Fruit fly (Drosophila melanogaster) whole organism, wandering third instar larva: ENCODE results near the gene CG11134.
A peak's percentile ranks its signal among the peaks of the same experiment; 100 is the strongest.

Experiments used
- Abd-B ChIP-seq: fragments of >200 bp; optimal IDR thresholded peaks from 2 replicates; lab custom pipeline; 2017; ENCODE audit warnings: missing biosample characterization, missing genetic modification characterization
- CG32264 ChIP-seq: fragments of 200-800 bp; sonication (Bioruptor generic); optimal IDR thresholded peaks from 2 replicates; lab custom pipeline; 2016; ENCODE audit warnings: missing biosample characterization, missing genetic modification characterization
- CG9705 ChIP-seq: fragments of 200-800 bp; sonication (Bioruptor generic); optimal IDR thresholded peaks from 2 replicates; lab custom pipeline; 2018; ENCODE audit warnings: missing biosample characterization, mild to moderate bottlenecking, missing genetic modification characterization
- CrebA ChIP-seq: fragments of 200-800 bp; sonication (Bioruptor generic); optimal IDR thresholded peaks from 2 replicates; lab custom pipeline; 2016; ENCODE audit warnings: missing biosample characterization, mild to moderate bottlenecking, missing genetic modification characterization, borderline replicate concordance
- Dfd ChIP-seq: fragments of >200 bp; optimal IDR thresholded peaks from 2 replicates; lab custom pipeline; 2017; ENCODE audit warnings: missing biosample characterization, missing genetic modification characterization
- Dif ChIP-seq: fragments of 200-275, 200-300 bp; sonication (Bioruptor generic); optimal IDR thresholded peaks from 2 replicates; lab custom pipeline; 2018; ENCODE audit warnings: missing biosample characterization, missing genetic modification characterization; ENCODE audit not compliant: partially characterized antibody
- GATAd ChIP-seq: sonication (Bioruptor generic); optimal IDR thresholded peaks from 2 replicates; lab custom pipeline; 2016; ENCODE audit warnings: missing biosample characterization, missing genetic modification characterization
- HLH106 ChIP-seq: fragments of 200-800 bp; optimal IDR thresholded peaks from 3 replicates; lab custom pipeline; 2019; ENCODE audit warnings: missing biosample characterization, mild to moderate bottlenecking, missing genetic modification characterization, moderate library complexity
- Hnf4 ChIP-seq: fragments of 200-800 bp; sonication (Bioruptor generic); optimal IDR thresholded peaks from 2 replicates; lab custom pipeline; 2016; ENCODE audit warnings: missing biosample characterization, mild to moderate bottlenecking, missing genetic modification characterization
- Hr78 ChIP-seq: fragments of >200 bp; optimal IDR thresholded peaks from 2 replicates; lab custom pipeline; 2017; ENCODE audit warnings: missing biosample characterization, missing genetic modification characterization
- Hr83 ChIP-seq: fragments of 200-300 bp; sonication (Bioruptor generic); optimal IDR thresholded peaks from 2 replicates; lab custom pipeline; 2016; ENCODE audit warnings: missing biosample characterization, mild to moderate bottlenecking, missing genetic modification characterization, moderate library complexity; ENCODE audit not compliant: poor library complexity, severe bottlenecking
- Jra ChIP-seq: sonication (Bioruptor generic); optimal IDR thresholded peaks from 2 replicates; lab custom pipeline; 2016; ENCODE audit warnings: missing biosample characterization, missing genetic modification characterization
- Mio ChIP-seq: sonication (Bioruptor generic); optimal IDR thresholded peaks from 2 replicates; lab custom pipeline; 2016; ENCODE audit warnings: missing biosample characterization, missing genetic modification characterization
- Myc ChIP-seq: fragments of >200 bp; optimal IDR thresholded peaks from 2 replicates; lab custom pipeline; 2017
- N ChIP-seq: fragments of >200 bp; optimal IDR thresholded peaks from 2 replicates; lab custom pipeline; 2018; ENCODE audit warnings: missing biosample characterization, missing external identifiers, missing genetic modification characterization
- OdsH ChIP-seq: fragments of 200-800 bp; sonication (Bioruptor generic); optimal IDR thresholded peaks from 2 replicates; lab custom pipeline; 2016; ENCODE audit warnings: missing biosample characterization, mild to moderate bottlenecking, missing genetic modification characterization
- Rel ChIP-seq, 2 experiments: fragments of 200-800 bp; sonication (Bioruptor generic) in 1 of 2; optimal IDR thresholded peaks; 2 replicates in 1 of 2; 3 replicates in 1 of 2; lab custom pipeline; 2016 to 2019; ENCODE audit warnings: mild to moderate bottlenecking in 2 of 2, missing biosample characterization in 2 of 2, missing genetic modification characterization in 2 of 2, moderate library complexity in 1 of 2
- Sp1 ChIP-seq: fragments of 200-800 bp; sonication (Bioruptor generic); optimal IDR thresholded peaks from 3 replicates; lab custom pipeline; 2019; ENCODE audit warnings: missing biosample characterization, mild to moderate bottlenecking, missing genetic modification characterization, moderate library complexity
- Vsx2 ChIP-seq: fragments of 200-300, 225-300 bp; sonication (Bioruptor generic); optimal IDR thresholded peaks from 2 replicates; lab custom pipeline; 2018; ENCODE audit warnings: missing biosample characterization, missing genetic modification characterization; ENCODE audit not compliant: partially characterized antibody
- br ChIP-seq: fragments of 200-800 bp; sonication (Bioruptor generic); optimal IDR thresholded peaks from 2 replicates; lab custom pipeline; 2016; ENCODE audit warnings: missing biosample characterization, missing genetic modification characterization
- brk ChIP-seq: fragments of 200-800 bp; sonication (Bioruptor generic); optimal IDR thresholded peaks from 2 replicates; lab custom pipeline; 2016; ENCODE audit warnings: missing biosample characterization, mild to moderate bottlenecking, missing genetic modification characterization
- dl ChIP-seq, 2 experiments: fragments of 175-275, 200-275 bp in 1 of 2; fragments of 200-275 bp in 1 of 2; sonication (Bioruptor generic); optimal IDR thresholded peaks; lab custom pipeline; 2018; ENCODE audit warnings: mild to moderate bottlenecking in 2 of 2, missing biosample characterization in 2 of 2, missing genetic modification characterization in 2 of 2, moderate library complexity in 2 of 2; ENCODE audit not compliant: partially characterized antibody in 2 of 2, insufficient read depth in 1 of 2
- dmrt93B ChIP-seq: fragments of 200-800 bp; sonication (Bioruptor generic); optimal IDR thresholded peaks from 2 replicates; lab custom pipeline; 2018; ENCODE audit warnings: missing biosample characterization, mild to moderate bottlenecking, missing genetic modification characterization
- dsf ChIP-seq: sonication (Bioruptor generic); optimal IDR thresholded peaks from 2 replicates; lab custom pipeline; 2016; ENCODE audit warnings: missing biosample characterization, missing genetic modification characterization, borderline replicate concordance
- ey ChIP-seq: fragments of 200-800 bp; sonication (Bioruptor generic); optimal IDR thresholded peaks from 2 replicates; lab custom pipeline; 2016; ENCODE audit warnings: missing biosample characterization, missing genetic modification characterization
- foxo ChIP-seq, 2 experiments: fragments of 200-800 bp; sonication (Bioruptor generic); optimal IDR thresholded peaks; 2 replicates in 1 of 2; 3 replicates in 1 of 2; lab custom pipeline; 2016 to 2017; ENCODE audit warnings: missing biosample characterization in 2 of 2, missing genetic modification characterization in 2 of 2
- fru ChIP-seq: fragments of 200-800 bp; sonication (Bioruptor generic); optimal IDR thresholded peaks from 3 replicates; lab custom pipeline; 2016; ENCODE audit warnings: missing biosample characterization, mild to moderate bottlenecking, missing genetic modification characterization
- h ChIP-seq: fragments of 200-800 bp; sonication (Bioruptor generic); optimal IDR thresholded peaks from 3 replicates; lab custom pipeline; 2016; ENCODE audit warnings: missing biosample characterization, mild to moderate bottlenecking, missing genetic modification characterization
- jim ChIP-seq: fragments of 175-275, 200-325 bp; sonication (Bioruptor generic); optimal IDR thresholded peaks from 2 replicates; lab custom pipeline; 2016; ENCODE audit warnings: missing biosample characterization, mild to moderate bottlenecking, missing genetic modification characterization
- lola ChIP-seq: fragments of >200 bp; optimal IDR thresholded peaks from 2 replicates; lab custom pipeline; 2017; ENCODE audit warnings: missing biosample characterization, missing genetic modification characterization
- pan ChIP-seq: fragments of >200 bp; optimal IDR thresholded peaks from 2 replicates; lab custom pipeline; 2017
- psq ChIP-seq: fragments of 200-800 bp; sonication (Bioruptor generic); optimal IDR thresholded peaks from 3 replicates; lab custom pipeline; 2017; ENCODE audit warnings: missing biosample characterization, mild to moderate bottlenecking, missing genetic modification characterization, moderate library complexity
- rgr ChIP-seq: fragments of 200-800 bp; sonication (Bioruptor generic); optimal IDR thresholded peaks from 3 replicates; lab custom pipeline; 2016; ENCODE audit warnings: missing biosample characterization, mild to moderate bottlenecking, missing genetic modification characterization
- sage ChIP-seq: fragments of 200-800 bp; sonication (Bioruptor generic); optimal IDR thresholded peaks from 2 replicates; lab custom pipeline; 2016; ENCODE audit warnings: missing biosample characterization, mild to moderate bottlenecking, missing genetic modification characterization
- sv ChIP-seq: fragments of 200-800 bp; sonication (Bioruptor generic); optimal IDR thresholded peaks from 3 replicates; lab custom pipeline; 2016; ENCODE audit warnings: missing biosample characterization, missing genetic modification characterization
- tai ChIP-seq: sonication (Bioruptor generic); optimal IDR thresholded peaks from 2 replicates; lab custom pipeline; 2016; ENCODE audit warnings: missing biosample characterization, missing genetic modification characterization
- usp ChIP-seq: fragments of >200 bp; optimal IDR thresholded peaks from 2 replicates; lab custom pipeline; 2017; ENCODE audit warnings: missing biosample characterization, missing genetic modification characterization
- woc ChIP-seq: sonication (Bioruptor generic); optimal IDR thresholded peaks from 2 replicates; lab custom pipeline; 2016; ENCODE audit warnings: missing biosample characterization, mild to moderate bottlenecking, missing genetic modification characterization

Gene CG11134

DNA sequence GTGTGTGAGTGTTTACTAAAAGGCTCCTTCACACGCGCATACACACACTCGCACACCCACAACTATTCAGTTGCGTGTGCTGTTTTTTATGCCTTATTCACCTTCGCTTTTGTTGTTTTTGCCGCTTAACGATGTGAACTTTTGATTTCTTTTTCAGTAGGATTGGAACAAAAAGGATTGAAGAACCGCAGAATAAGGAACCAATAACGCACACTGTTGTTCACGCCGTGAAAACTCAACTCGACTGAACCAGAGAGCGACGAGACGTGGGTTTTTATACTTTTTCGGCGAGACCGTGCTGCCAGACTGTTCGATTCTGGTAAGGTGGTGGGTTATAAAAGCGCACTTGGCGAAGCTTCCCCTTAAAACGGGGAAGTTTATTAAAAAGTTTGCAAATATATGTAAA, 17.4 kb downstream of the CG11134 start, which contains the start of gene Pdcd4:
TSS of gene Pdcd4 (minus strand) at position 255 of the 406 bp plus-strand sequence.
- TF ChIP-seq OdsH = no peak
- TF ChIP-seq woc = no peak
- no peak for TF ChIP-seq dmrt93B (GFP tag; lab: Kevin White, UChicago)
- TF ChIP-seq CrebA (GFP tag; lab: Kevin White, UChicago) = no peak
- TF ChIP-seq Hnf4 (GFP tag; lab: Kevin White, UChicago) = no peak
- TF ChIP-seq Sp1 = peak; percentile 45
- TF ChIP-seq HLH106 (tag; lab: Kevin White, UChicago) = no peak
- TF ChIP-seq pan = no peak
- TF ChIP-seq GATAd (GFP tag; lab: Kevin White, UChicago) = no peak
- TF ChIP-seq dsf (GFP tag; lab: Kevin White, UChicago) = no peak
- no peak for TF ChIP-seq jim (GFP tag; lab: Kevin White, UChicago)
- TF ChIP-seq Dif (GFP tag; lab: Kevin White, UChicago) = peak; percentile 8
- TF ChIP-seq psq (GFP tag; lab: Kevin White, UChicago) = no peak
- no peak for TF ChIP-seq CG32264 (GFP tag; lab: Kevin White, UChicago)
- TF ChIP-seq N (GFP tag; lab: Kevin White, UChicago) = no peak
- TF ChIP-seq rgr = peak; percentile 15
- TF ChIP-seq Dfd (GFP tag; lab: Kevin White, UChicago) = no peak
- TF ChIP-seq sv (GFP tag; lab: Kevin White, UChicago) = no peak
- no peak for TF ChIP-seq Jra (GFP tag; lab: Kevin White, UChicago)
- TF ChIP-seq h (GFP tag; lab: Kevin White, UChicago) = peak; percentile 11
- no peak for TF ChIP-seq sage
- TF ChIP-seq brk (GFP tag; lab: Kevin White, UChicago) = no peak
- TF ChIP-seq Myc = no peak
- TF ChIP-seq Rel (GFP tag; optimal IDR thresholded peaks at IDR 0.05; lab: Kevin White, UChicago) = no peak
- peak; percentile 97 for TF ChIP-seq Rel (tag; optimal IDR thresholded peaks at IDR 0.05; lab: Kevin White, UChicago)
- no peak for TF ChIP-seq CG9705
- no peak for TF ChIP-seq Mio (GFP tag; lab: Kevin White, UChicago)
- no peak for TF ChIP-seq foxo (GFP tag; optimal IDR thresholded peaks at IDR 0.05; lab: Kevin White, UChicago)
- no peak for TF ChIP-seq dl (GFP tag; optimal IDR thresholded peaks at IDR 0.05; lab: Kevin White, UChicago; ENCODE audit: insufficient read depth in 1 of 2, partially characterized antibody in 2 of 2)
- TF ChIP-seq lola (GFP tag; lab: Kevin White, UChicago) = no peak
- TF ChIP-seq br (GFP tag; lab: Kevin White, UChicago) = peak; percentile 31
- peak; percentile 10 for TF ChIP-seq fru
- no peak for TF ChIP-seq Hr78 (GFP tag; lab: Kevin White, UChicago)
- TF ChIP-seq usp (GFP tag; lab: Kevin White, UChicago) = no peak
- no peak for TF ChIP-seq tai (GFP tag; lab: Kevin White, UChicago)
- TF ChIP-seq Abd-B (GFP tag; lab: Kevin White, UChicago) = no peak
- TF ChIP-seq Hr83 (GFP tag; lab: Kevin White, UChicago) = no peak
- no peak for TF ChIP-seq ey (GFP tag; lab: Kevin White, UChicago)
- no peak for TF ChIP-seq Vsx2 (GFP tag; lab: Kevin White, UChicago)

DNA sequence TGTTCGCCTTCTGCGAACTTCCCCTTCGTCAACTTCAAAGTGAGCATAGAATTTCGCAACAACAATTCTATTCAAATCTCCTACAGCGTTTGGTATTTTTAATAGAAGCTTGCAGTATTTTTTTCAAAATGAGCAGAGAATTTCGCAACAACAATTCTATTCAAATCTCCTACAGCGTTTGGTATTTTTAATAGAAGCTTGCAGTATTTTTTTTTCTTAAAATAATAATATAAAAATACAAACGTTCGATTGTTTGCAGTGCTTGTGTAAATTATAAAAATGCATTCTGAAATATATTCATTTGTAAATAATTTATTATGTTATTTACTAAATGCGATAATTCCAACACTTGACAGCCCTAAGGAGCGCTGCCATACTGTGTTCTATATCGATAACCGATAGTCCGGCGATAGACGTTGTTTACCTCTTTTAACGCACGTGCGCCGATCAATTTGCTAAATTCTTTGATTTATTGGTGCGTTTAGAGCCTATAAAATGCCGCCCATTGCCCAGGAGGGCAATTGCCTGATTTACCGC, 19.1 kb downstream of the CG11134 start, which contains the start of the genes CG32625 and Rtc1:
TSS of gene CG32625 (minus strand) at position 51 of the 537 bp plus-strand sequence.
TSS of gene Rtc1 (plus strand) at position 404 of the 537 bp plus-strand sequence.
- TF ChIP-seq dmrt93B (GFP tag; lab: Kevin White, UChicago) (no peak), pan (no peak), CG32264 (GFP tag; lab: Kevin White, UChicago) (no peak), br (GFP tag; lab: Kevin White, UChicago) (no peak), Hnf4 (GFP tag; lab: Kevin White, UChicago) (peak; percentile 9), dsf (GFP tag; lab: Kevin White, UChicago) (no peak), Hr83 (GFP tag; lab: Kevin White, UChicago) (peak; percentile 49), Myc (no peak), Vsx2 (GFP tag; lab: Kevin White, UChicago) (no peak), CG9705 (peak; percentile 19), N (GFP tag; lab: Kevin White, UChicago) (no peak), woc (peak; percentile 41), HLH106 (tag; lab: Kevin White, UChicago) (peak; percentile 56), rgr (peak; percentile 44), Abd-B (GFP tag; lab: Kevin White, UChicago) (no peak), brk (GFP tag; lab: Kevin White, UChicago) (peak; percentile 25), Jra (GFP tag; lab: Kevin White, UChicago) (peak; percentile 0), sv (GFP tag; lab: Kevin White, UChicago) (peak; percentile 26), h (GFP tag; lab: Kevin White, UChicago) (peak; percentile 46), Dfd (GFP tag; lab: Kevin White, UChicago) (no peak), Hr78 (GFP tag; lab: Kevin White, UChicago) (no peak), jim (GFP tag; lab: Kevin White, UChicago) (no peak), usp (GFP tag; lab: Kevin White, UChicago) (no peak), Mio (GFP tag; lab: Kevin White, UChicago) (no peak), fru (no peak), sage (no peak), lola (GFP tag; lab: Kevin White, UChicago) (no peak), dl (GFP tag; optimal IDR thresholded peaks at IDR 0.05; lab: Kevin White, UChicago; ENCODE audit: insufficient read depth in 1 of 2, partially characterized antibody in 2 of 2) (no peak), Rel (GFP tag; optimal IDR thresholded peaks at IDR 0.05; lab: Kevin White, UChicago) (no peak), Rel (tag; optimal IDR thresholded peaks at IDR 0.05; lab: Kevin White, UChicago) (peak; percentile 38), CrebA (GFP tag; lab: Kevin White, UChicago) (no peak), tai (GFP tag; lab: Kevin White, UChicago) (no peak), Sp1 (peak; percentile 34), ey (GFP tag; lab: Kevin White, UChicago) (peak; percentile 14), OdsH (peak; percentile 5), psq (GFP tag; lab: Kevin White, UChicago) (peak; percentile 39), Dif (GFP tag; lab: Kevin White, UChicago) (no peak), GATAd (GFP tag; lab: Kevin White, UChicago) (no peak), foxo (GFP tag; optimal IDR thresholded peaks at IDR 0.05; lab: Kevin White, UChicago) (peak in 1 of 2 experiments; percentile 55)
